Fruit fly (Drosophila melanogaster) whole organism, prepupa: Measurements from ENCODE around the gene CG6654.

Experiments
- CG1621 ChIP-seq: fragments of 200-800 bp; sonication (Bioruptor generic); optimal IDR thresholded peaks from 3 replicates; lab custom pipeline; 2018; ENCODE audit warnings: missing biosample characterization, mild to moderate bottlenecking, missing genetic modification characterization
- acj6 ChIP-seq: fragments of 200-800 bp; sonication (Bioruptor generic); optimal IDR thresholded peaks from 3 replicates; lab custom pipeline; 2016; ENCODE audit warnings: missing biosample characterization, missing genetic modification characterization
- eg ChIP-seq: fragments of 200-800 bp; sonication (Bioruptor generic); IDR thresholded peaks from 3 replicates; pipeline ENCODE4 v1.3.6; 2022; ENCODE audit warnings: missing biosample characterization, missing genetic modification characterization
- topi ChIP-seq: fragments of 200-800 bp; sonication (Bioruptor generic); optimal IDR thresholded peaks from 3 replicates; lab custom pipeline; 2016; ENCODE audit warnings: missing biosample characterization, missing genetic modification characterization

DNA sequence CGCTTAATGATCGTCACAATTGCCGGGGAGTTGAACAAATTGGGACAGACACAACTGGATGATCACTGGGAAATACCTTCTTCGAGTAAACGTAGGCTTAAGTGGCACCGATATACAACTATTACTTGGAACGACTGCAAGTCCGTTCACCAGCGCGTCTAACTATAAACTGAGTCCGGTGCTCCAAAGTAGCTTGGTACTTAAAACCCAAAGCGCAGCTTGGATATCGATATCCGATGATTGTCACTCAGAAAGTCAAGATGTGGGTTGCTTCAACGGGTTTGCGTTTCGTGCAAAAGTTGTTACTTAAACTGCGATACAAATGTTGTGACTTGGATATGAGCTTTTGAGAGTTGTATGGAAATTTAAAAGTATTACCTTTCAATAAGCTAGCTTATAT lies 7.2 kb downstream of the CG6654 start, which contains the start of gene Spn88Ea:
- TF ChIP-seq acj6 (no peak), topi (GFP tag; lab: Kevin White, UChicago) (no peak), CG1621 (tag; lab: Kevin White, UChicago) (peak; percentile 5), eg (GFP tag; lab: Robert Waterston, UW) (peak; percentile 46; the same call in 1 of the 3 replicates)
